Worm (Caenorhabditis elegans) whole organism, young adult: Measurements from ENCODE around the gene F47E1.1.

Experiments used
- Y53F4B.3 ChIP-seq: fragments of 200-800 bp; sonication (Bioruptor generic); IDR thresholded peaks from 2 replicates; pipeline ENCODE4 v1.3.6; 2022; ENCODE audit warnings: missing genetic modification reagents, missing genetic modification characterization, missing compliant biosample characterization
- ama-1 ChIP-seq, 3 experiments: fragments of 150-350 bp in 1 of 3; sonication (generic microtip) in 2 of 3; optimal IDR thresholded peaks; 2 replicates each; lab custom pipeline; 2014 to 2018; ENCODE audit warnings: missing biosample characterization in 2 of 3, missing genetic modification characterization in 2 of 3, missing genetic modification reagents in 2 of 3
- attf-3 ChIP-seq: fragments of 200-800 bp; sonication (Bioruptor generic); conservative IDR thresholded peaks from 2 replicates; pipeline ENCODE4 v1.3.6; 2022; ENCODE audit warnings: missing genetic modification reagents, missing genetic modification characterization, missing compliant biosample characterization
- attf-6 ChIP-seq: fragments of 200-800 bp; sonication (Bioruptor generic); IDR thresholded peaks from 2 replicates; pipeline ENCODE4 v1.3.6; 2022; ENCODE audit warnings: missing genetic modification reagents, missing genetic modification characterization, missing compliant biosample characterization
- ceh-100 ChIP-seq: fragments of 200-800 bp; sonication (Bioruptor generic); IDR thresholded peaks from 2 replicates; pipeline ENCODE4 v1.3.6; 2022; ENCODE audit warnings: missing genetic modification reagents, missing genetic modification characterization, missing compliant biosample characterization
- chd-7 ChIP-seq: sonication (generic microtip); optimal IDR thresholded peaks from 2 replicates; lab custom pipeline; 2016; ENCODE audit warnings: mild to moderate bottlenecking, missing genetic modification characterization, moderate library complexity, missing compliant biosample characterization
- dpff-1 ChIP-seq: sonication (generic microtip); optimal IDR thresholded peaks from 2 replicates; lab custom pipeline; 2017; ENCODE audit warnings: mild to moderate bottlenecking, missing genetic modification characterization, missing compliant biosample characterization
- hrde-1 ChIP-seq: sonication (generic microtip); optimal IDR thresholded peaks from 2 replicates; lab custom pipeline; 2016; ENCODE audit warnings: missing genetic modification characterization, mild to moderate bottlenecking, missing compliant biosample characterization, moderate library complexity, missing genotype, missing genetic modification reagents, borderline replicate concordance
- madf-6 ChIP-seq: fragments of 200-800 bp; sonication (Bioruptor generic); IDR thresholded peaks from 2 replicates; pipeline ENCODE4 v1.3.6; 2022; ENCODE audit warnings: missing genetic modification reagents, missing genetic modification characterization, missing compliant biosample characterization
- madf-8 ChIP-seq: fragments of 200-800 bp; sonication (Bioruptor generic); conservative IDR thresholded peaks from 2 replicates; pipeline ENCODE4 v1.3.6; 2022; ENCODE audit warnings: missing genetic modification reagents, missing genetic modification characterization, missing compliant biosample characterization
- snpc-4 ChIP-seq, 5 experiments: fragments of 150-350 bp in 1 of 5; sonication (generic microtip) in 4 of 5; optimal IDR thresholded peaks; 2 replicates each; lab custom pipeline; 2014 to 2018; ENCODE audit warnings: missing genetic modification characterization in 5 of 5, missing biosample characterization in 3 of 5, antibody characterized with exemption in 2 of 5, mild to moderate bottlenecking in 2 of 5, missing compliant biosample characterization in 2 of 5, missing genotype in 2 of 5, moderate library complexity in 2 of 5, missing genetic modification reagents in 1 of 5
- unc-62 ChIP-seq: fragments of 150-350 bp; optimal IDR thresholded peaks from 2 replicates; lab custom pipeline; 2014; ENCODE audit warnings: missing biosample characterization, missing genetic modification reagents, missing genetic modification characterization

ce11 chrX:9027304-9027703 is 49.7 kb upstream of the F47E1.1 start, which contains the start of gene T25B6.3:
- no peak for TF ChIP-seq attf-6
- TF ChIP-seq hrde-1 (tag; lab: Kevin White, UChicago) = no peak
- no peak for TF ChIP-seq ceh-100
- no peak for TF ChIP-seq chd-7
- TF ChIP-seq unc-62 (GFP tag; lab: Kevin White, UChicago) = no peak
- TF ChIP-seq attf-3 (GFP tag; lab: Robert Waterston, UW) = no peak
- TF ChIP-seq snpc-4 (GFP tag; optimal IDR thresholded peaks at IDR 0.05; lab: Kevin White, UChicago) = no peak
- no peak for TF ChIP-seq snpc-4 (tag; optimal IDR thresholded peaks at IDR 0.05; lab: Kevin White, UChicago)
- no peak for TF ChIP-seq madf-6 (GFP tag; lab: Robert Waterston, UW)
- TF ChIP-seq madf-8 = no peak
- TF ChIP-seq Y53F4B.3 (GFP tag; lab: Robert Waterston, UW) = no peak
- no peak for TF ChIP-seq dpff-1 (tag; lab: Kevin White, UChicago)
- TF ChIP-seq ama-1 (optimal IDR thresholded peaks at IDR 0.05; lab: Kevin White, UChicago) = no peak
- TF ChIP-seq ama-1 (GFP tag; optimal IDR thresholded peaks at IDR 0.05; lab: Kevin White, UChicago) = no peak
